Fruit fly (Drosophila melanogaster): ENCODE data around the gene Tk.

The Tk gene

DNA sequence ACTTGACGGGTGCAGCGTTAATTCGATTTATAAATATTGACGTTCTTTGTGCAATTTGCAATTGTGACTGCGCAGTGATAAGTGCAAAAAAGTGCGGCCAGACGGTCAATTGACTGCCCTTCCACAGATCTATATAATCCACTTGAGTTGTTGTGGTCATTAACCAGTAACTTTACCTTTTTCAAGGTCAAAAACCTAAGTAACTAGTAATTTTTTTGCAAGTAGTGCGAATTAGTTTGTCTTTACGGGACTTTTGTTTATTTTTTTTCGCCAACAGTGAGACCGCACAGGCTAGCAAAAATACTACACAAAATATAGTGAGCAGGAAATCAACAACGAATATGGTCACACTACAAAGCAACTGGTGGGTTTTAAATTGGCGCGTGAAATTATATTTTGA, 30.6 kb downstream of the Tk start, which contains the start of gene Tango9 (continued):
- TF ChIP-seq yki (optimal IDR thresholded peaks at IDR 0.05) (no peak), Awh (GFP tag; IDR thresholded peaks at IDR 0.05) (no peak), Sin3A (optimal IDR thresholded peaks at IDR 0.05) (peak; percentile 55), cas (GFP tag; IDR thresholded peaks at IDR 0.05) (no peak), CG4854 (GFP tag; optimal IDR thresholded peaks at IDR 0.05) (no peak), ttk (GFP tag; IDR thresholded peaks at IDR 0.05) (no peak), Asciz (GFP tag; optimal IDR thresholded peaks at IDR 0.05) (no peak), tx (GFP tag; optimal IDR thresholded peaks at IDR 0.05) (no peak), amos (GFP tag; IDR thresholded peaks at IDR 0.05; ENCODE audit: partially characterized antibody) (no peak), CG14441 (GFP tag; IDR thresholded peaks at IDR 0.05) (no peak), zfh1 (GFP tag; IDR thresholded peaks at IDR 0.05) (no peak), Lim3 (GFP tag; IDR thresholded peaks at IDR 0.05) (no peak), CG8281 (tag; optimal IDR thresholded peaks at IDR 0.05) (no peak), esg (GFP tag; conservative IDR thresholded peaks at IDR 0.05) (no peak), ato (GFP tag; IDR thresholded peaks at IDR 0.05; ENCODE audit: partially characterized antibody) (no peak), CG10274 (GFP tag; optimal IDR thresholded peaks at IDR 0.05) (peak; percentile 60), CG2120 (GFP tag; optimal IDR thresholded peaks at IDR 0.05) (peak; percentile 14), Mrtf (GFP tag; IDR thresholded peaks at IDR 0.05) (no peak), Hmx (GFP tag; optimal IDR thresholded peaks at IDR 0.05) (no peak), Poxn (GFP tag; IDR thresholded peaks at IDR 0.05) (no peak), Dip3 (GFP tag; optimal IDR thresholded peaks at IDR 0.05) (no peak), CG11560 (tag; IDR thresholded peaks at IDR 0.05) (no peak), NK7.1 (GFP tag; optimal IDR thresholded peaks at IDR 0.05) (no peak), so (GFP tag; IDR thresholded peaks at IDR 0.05) (no peak), CG12942 (GFP tag; optimal IDR thresholded peaks at IDR 0.05) (no peak), Scr (GFP tag; IDR thresholded peaks at IDR 0.05; ENCODE audit: partially characterized antibody) (no peak), CG18262 (tag; optimal IDR thresholded peaks at IDR 0.05) (no peak), trh (GFP tag; optimal IDR thresholded peaks at IDR 0.05) (no peak), unpg (GFP tag; optimal IDR thresholded peaks at IDR 0.05) (no peak), sqz (GFP tag; optimal IDR thresholded peaks at IDR 0.05) (peak; percentile 41), Ets65A (GFP tag) (no peak), Ets97D (GFP tag; optimal IDR thresholded peaks at IDR 0.05) (peak; percentile 88), fd96Cb (tag; optimal IDR thresholded peaks at IDR 0.05) (no peak), gem (tag; optimal IDR thresholded peaks at IDR 0.05) (no peak), CG7963 (GFP tag; IDR thresholded peaks at IDR 0.05; ENCODE audit: partially characterized antibody) (no peak), Blimp-1 (GFP tag; optimal IDR thresholded peaks at IDR 0.05) (no peak), repo (GFP tag; optimal IDR thresholded peaks at IDR 0.05) (no peak), lola (GFP tag; optimal IDR thresholded peaks at IDR 0.05) (no peak), CG9437 (GFP tag; optimal IDR thresholded peaks at IDR 0.05) (no peak), CG15479 (GFP tag; optimal IDR thresholded peaks at IDR 0.05) (no peak), seq (GFP tag; IDR thresholded peaks at IDR 0.05) (no peak), scrt (GFP tag; optimal IDR thresholded peaks at IDR 0.05) (peak; percentile 99), pita (GFP tag; optimal IDR thresholded peaks at IDR 0.05) (no peak), toy (GFP tag; IDR thresholded peaks at IDR 0.05) (no peak), CG4328 (GFP tag; optimal IDR thresholded peaks at IDR 0.05) (no peak), CG17361 (GFP tag; IDR thresholded peaks at IDR 0.05) (0 out of 3 replicates have a peak, but pooled peaks have one; percentile 11), Ptx1 (GFP tag; IDR thresholded peaks at IDR 0.05) (no peak), mld (GFP tag; IDR thresholded peaks at IDR 0.05; ENCODE audit: partially characterized antibody) (no peak), B-H1 (GFP tag; IDR thresholded peaks at IDR 0.05) (no peak), Rfx (GFP tag; IDR thresholded peaks at IDR 0.05) (peak; percentile 13; the same call in 1 of the 2 replicates), Pdp1 (GFP tag; optimal IDR thresholded peaks at IDR 0.05) (peak in 1 of 2 experiments; percentile 18), twi (tag; optimal IDR thresholded peaks at IDR 0.05) (no peak), Dfd (GFP tag; optimal IDR thresholded peaks at IDR 0.05) (no peak)
